Fruit fly (Drosophila melanogaster) whole organism, embryonic: ENCODE data around the gene Slip1.

Experiments used
- CG13424 ChIP-seq: fragments of 200-800 bp; sonication (Bioruptor generic); optimal IDR thresholded peaks from 2 replicates; lab custom pipeline; 2019; ENCODE audit warnings: missing biosample characterization, mild to moderate bottlenecking, missing genetic modification characterization, moderate library complexity
- CG15011 ChIP-seq: fragments of 200-800 bp; sonication (Bioruptor generic); optimal IDR thresholded peaks from 3 replicates; lab custom pipeline; 2018; ENCODE audit warnings: missing biosample characterization, mild to moderate bottlenecking, missing genetic modification characterization
- CG17802 ChIP-seq: fragments of 200-800 bp; sonication (Bioruptor generic); optimal IDR thresholded peaks from 2 replicates; lab custom pipeline; 2018; ENCODE audit warnings: missing biosample characterization, mild to moderate bottlenecking, missing genetic modification characterization, moderate library complexity
- CG18599 ChIP-seq: fragments of 200-800 bp; sonication (Bioruptor generic); optimal IDR thresholded peaks from 3 replicates; lab custom pipeline; 2017; ENCODE audit warnings: missing biosample characterization, missing genetic modification characterization, mild to moderate bottlenecking, moderate library complexity, missing genetic modification reagents
- CG2120 ChIP-seq: fragments of 200-800 bp; sonication (Bioruptor generic); optimal IDR thresholded peaks from 3 replicates; lab custom pipeline; 2016; ENCODE audit warnings: missing biosample characterization, missing genetic modification characterization
- CG31441 ChIP-seq: fragments of 200-800 bp; sonication (Bioruptor generic); IDR thresholded peaks from 2 replicates; pipeline ENCODE4 v1.3.6; 2022; ENCODE audit warnings: missing biosample characterization, missing genetic modification characterization
- CG3407 ChIP-seq: fragments of 200-800 bp; sonication (Bioruptor generic); optimal IDR thresholded peaks from 2 replicates; lab custom pipeline; 2018; ENCODE audit warnings: missing biosample characterization, mild to moderate bottlenecking, missing genetic modification characterization
- CG6683 ChIP-seq: fragments of 200-800 bp; sonication (Bioruptor generic); optimal IDR thresholded peaks from 2 replicates; lab custom pipeline; 2017; ENCODE audit warnings: missing biosample characterization, mild to moderate bottlenecking, missing genetic modification characterization, missing genetic modification reagents
- CG6854 ChIP-seq: fragments of 200-800 bp; sonication (Bioruptor generic); optimal IDR thresholded peaks from 3 replicates; lab custom pipeline; 2017; ENCODE audit warnings: missing biosample characterization, mild to moderate bottlenecking, missing genetic modification characterization
- CG8089 ChIP-seq: fragments of 200-800 bp; sonication (Bioruptor generic); optimal IDR thresholded peaks from 3 replicates; lab custom pipeline; 2016; ENCODE audit warnings: missing biosample characterization, missing genetic modification characterization
- CG9437 ChIP-seq: fragments of 200-800 bp; sonication (Bioruptor generic); optimal IDR thresholded peaks from 2 replicates; lab custom pipeline; 2018; ENCODE audit warnings: missing biosample characterization, mild to moderate bottlenecking, missing genetic modification characterization
- Dp ChIP-seq: fragments of 200-800 bp; sonication (Bioruptor generic); optimal IDR thresholded peaks from 2 replicates; lab custom pipeline; 2018; ENCODE audit warnings: missing biosample characterization, mild to moderate bottlenecking, missing genetic modification characterization, moderate library complexity
- Eip74EF ChIP-seq, 2 experiments: fragments of 200-800 bp in 1 of 2; fragments of >200 bp in 1 of 2; sonication (Bioruptor generic) in 1 of 2; optimal IDR thresholded peaks; 2 replicates each; lab custom pipeline; 2017 to 2019; ENCODE audit warnings: missing biosample characterization in 2 of 2, missing genetic modification characterization in 2 of 2, mild to moderate bottlenecking in 1 of 2, moderate library complexity in 1 of 2
- Fer1 ChIP-seq: fragments of 200-800 bp; sonication (Bioruptor generic); optimal IDR thresholded peaks from 2 replicates; lab custom pipeline; 2017; ENCODE audit warnings: missing biosample characterization, mild to moderate bottlenecking, missing genetic modification characterization
- Fer3 ChIP-seq: fragments of 200-800 bp; sonication (Bioruptor generic); optimal IDR thresholded peaks from 2 replicates; lab custom pipeline; 2018; ENCODE audit warnings: missing biosample characterization, mild to moderate bottlenecking, missing genetic modification characterization, moderate library complexity
- HLH3B ChIP-seq: fragments of 200-800 bp; sonication (Bioruptor generic); IDR thresholded peaks from 2 replicates; pipeline ENCODE4 v1.3.6; 2022; ENCODE audit warnings: missing biosample characterization, missing genetic modification characterization
- Lhr ChIP-seq: fragments of 200-800 bp; sonication (Bioruptor generic); optimal IDR thresholded peaks from 3 replicates; lab custom pipeline; 2017; ENCODE audit warnings: mild to moderate bottlenecking, missing biosample characterization, missing genetic modification reagents, missing genetic modification characterization
- Lpt ChIP-seq: fragments of >200 bp; optimal IDR thresholded peaks from 2 replicates; lab custom pipeline; 2018; ENCODE audit warnings: missing biosample characterization, missing genetic modification characterization
- Mad ChIP-seq: fragments of 200-800 bp; sonication (Bioruptor generic); optimal IDR thresholded peaks from 2 replicates; lab custom pipeline; 2016; ENCODE audit warnings: missing biosample characterization, missing genetic modification characterization
- Mes4 ChIP-seq: fragments of 200-800 bp; sonication (Bioruptor generic); optimal IDR thresholded peaks from 2 replicates; lab custom pipeline; 2016; ENCODE audit warnings: missing biosample characterization, missing genetic modification characterization
- Mrtf ChIP-seq: fragments of 200-800 bp; sonication (Bioruptor generic); IDR thresholded peaks from 3 replicates; pipeline ENCODE4 v1.3.6; 2022; ENCODE audit warnings: missing biosample characterization, missing genetic modification characterization
- Oli ChIP-seq: fragments of 200-800 bp; sonication (Bioruptor generic); optimal IDR thresholded peaks from 2 replicates; lab custom pipeline; 2018; ENCODE audit warnings: missing biosample characterization, mild to moderate bottlenecking, missing genetic modification characterization, moderate library complexity
- Poxn ChIP-seq: fragments of 200-800 bp; sonication (Bioruptor generic); IDR thresholded peaks from 2 replicates; pipeline ENCODE4 v1.3.6; 2022; ENCODE audit warnings: missing biosample characterization, missing genetic modification characterization
- Ravus ChIP-seq: fragments of 200-800 bp; sonication (Bioruptor generic); IDR thresholded peaks from 2 replicates; pipeline ENCODE4 v1.3.6; 2022; ENCODE audit warnings: missing biosample characterization, missing genetic modification characterization
- Side ChIP-seq: fragments of 200-800 bp; sonication (Bioruptor generic); optimal IDR thresholded peaks from 2 replicates; lab custom pipeline; 2016; ENCODE audit warnings: missing biosample characterization, missing genetic modification characterization
- Sry-β ChIP-seq: fragments of 200-800 bp; sonication (Bioruptor generic); optimal IDR thresholded peaks from 2 replicates; lab custom pipeline; 2018; ENCODE audit warnings: missing biosample characterization, mild to moderate bottlenecking, missing genetic modification characterization, moderate library complexity
- Sry-δ ChIP-seq: fragments of 200-800 bp; sonication (Bioruptor generic); optimal IDR thresholded peaks from 2 replicates; lab custom pipeline; 2016; ENCODE audit warnings: missing biosample characterization, missing genetic modification characterization
- Stat92E ChIP-seq, 3 experiments: fragments of >200 bp in 2 of 3; fragments of 200-800 bp in 1 of 3; sonication (Bioruptor generic) in 1 of 3; optimal IDR thresholded peaks; 2 replicates each; lab custom pipeline; 2017 to 2019; ENCODE audit warnings: missing biosample characterization in 3 of 3, missing genetic modification characterization in 3 of 3, mild to moderate bottlenecking in 1 of 3, moderate library complexity in 1 of 3
- cg ChIP-seq: fragments of 200-800 bp; sonication (Bioruptor generic); optimal IDR thresholded peaks from 3 replicates; lab custom pipeline; 2019; ENCODE audit warnings: missing biosample characterization, mild to moderate bottlenecking, missing genetic modification characterization, moderate library complexity
- chm ChIP-seq: fragments of 200-800 bp; sonication (Bioruptor generic); IDR thresholded peaks from 2 replicates; pipeline ENCODE4 v1.3.6; 2022; ENCODE audit warnings: missing biosample characterization, missing genetic modification characterization
- corto ChIP-seq: fragments of 200-800 bp; sonication (Bioruptor generic); optimal IDR thresholded peaks from 2 replicates; lab custom pipeline; 2016; ENCODE audit warnings: missing biosample characterization, mild to moderate bottlenecking, missing genetic modification characterization, moderate library complexity
- cwo ChIP-seq: fragments of 200-800 bp; sonication (Bioruptor generic); optimal IDR thresholded peaks from 3 replicates; lab custom pipeline; 2017; ENCODE audit warnings: missing biosample characterization, missing genetic modification characterization, mild to moderate bottlenecking, moderate library complexity, missing genetic modification reagents
- dimm ChIP-seq: fragments of 200-800 bp; sonication (Bioruptor generic); IDR thresholded peaks from 2 replicates; pipeline ENCODE4 v1.3.6; 2022; ENCODE audit warnings: missing biosample characterization, missing genetic modification characterization
- ems ChIP-seq: fragments of 200-800 bp; sonication (Bioruptor generic); optimal IDR thresholded peaks from 3 replicates; lab custom pipeline; 2016; ENCODE audit warnings: missing biosample characterization, missing genetic modification characterization
- ewg ChIP-seq: fragments of 200-800 bp; sonication (Bioruptor generic); optimal IDR thresholded peaks from 3 replicates; lab custom pipeline; 2017; ENCODE audit warnings: mild to moderate bottlenecking, missing biosample characterization, missing genetic modification reagents, missing genetic modification characterization
- eyg ChIP-seq: fragments of 200-800 bp; sonication (Bioruptor generic); optimal IDR thresholded peaks from 3 replicates; lab custom pipeline; 2016; ENCODE audit warnings: missing biosample characterization, missing genetic modification characterization
- fd3F ChIP-seq: fragments of 200-800 bp; sonication (Bioruptor generic); optimal IDR thresholded peaks from 2 replicates; lab custom pipeline; 2018; ENCODE audit warnings: missing biosample characterization, mild to moderate bottlenecking, missing genetic modification characterization, moderate library complexity
- gfzf ChIP-seq: fragments of 200-800 bp; sonication (Bioruptor generic); optimal IDR thresholded peaks from 2 replicates; lab custom pipeline; 2016; ENCODE audit warnings: missing biosample characterization, mild to moderate bottlenecking, missing genetic modification characterization, moderate library complexity
- inv ChIP-seq: fragments of 200-800 bp; sonication (Bioruptor generic); IDR thresholded peaks from 2 replicates; pipeline ENCODE4 v1.3.6; 2022; ENCODE audit warnings: missing biosample characterization, missing genetic modification characterization; ENCODE audit not compliant: partially characterized antibody
- jigr1 ChIP-seq: fragments of 200-800 bp; sonication (Bioruptor generic); IDR thresholded peaks from 3 replicates; pipeline ENCODE4 v1.3.6; 2022; ENCODE audit warnings: missing biosample characterization, missing genetic modification characterization
- lov ChIP-seq, 2 experiments: fragments of 200-800 bp in 1 of 2; fragments of >200 bp in 1 of 2; sonication (Bioruptor generic) in 1 of 2; IDR thresholded peaks in 1 of 2; optimal IDR thresholded peaks in 1 of 2; 2 replicates in 1 of 2; 3 replicates in 1 of 2; pipeline versions ENCODE4 v1.3.6 to Lab custom; 2017 to 2022; ENCODE audit warnings: missing biosample characterization in 1 of 2, missing genetic modification characterization in 1 of 2
- pan ChIP-seq, 4 experiments: fragments of >200 bp in 3 of 4; fragments of 200-800 bp in 1 of 4; sonication (Bioruptor generic) in 1 of 4; optimal IDR thresholded peaks in 3 of 4; IDR thresholded peaks in 1 of 4; 2 replicates each; pipeline versions ENCODE4 v1.3.6 to Lab custom; 2017 to 2022; ENCODE audit warnings: missing biosample characterization in 2 of 4, missing genetic modification characterization in 2 of 4, mixed read lengths in 1 of 4
- row ChIP-seq: fragments of 200-800 bp; sonication (Bioruptor generic); IDR thresholded peaks from 3 replicates; pipeline ENCODE4 v1.3.6; 2022; ENCODE audit warnings: missing biosample characterization, missing genetic modification characterization
- sc ChIP-seq, 3 experiments: fragments of >200 bp in 2 of 3; fragments of 200-800 bp in 1 of 3; sonication (Bioruptor generic) in 1 of 3; optimal IDR thresholded peaks; 2 replicates in 2 of 3; 3 replicates in 1 of 3; lab custom pipeline; 2017; ENCODE audit warnings: mild to moderate bottlenecking in 1 of 3, missing biosample characterization in 1 of 3, missing genetic modification characterization in 1 of 3, missing genetic modification reagents in 1 of 3
- seq ChIP-seq: fragments of 200-800 bp; sonication (Bioruptor generic); IDR thresholded peaks from 2 replicates; pipeline ENCODE4 v1.3.6; 2022; ENCODE audit warnings: missing biosample characterization, missing genetic modification characterization
- shn ChIP-seq: fragments of 200-800 bp; sonication (Bioruptor generic); optimal IDR thresholded peaks from 3 replicates; lab custom pipeline; 2016; ENCODE audit warnings: missing biosample characterization, missing genetic modification characterization
- slp2 ChIP-seq: fragments of 200-800 bp; sonication (Bioruptor generic); optimal IDR thresholded peaks from 2 replicates; lab custom pipeline; 2016; ENCODE audit warnings: missing biosample characterization, missing genetic modification characterization
- sr ChIP-seq: fragments of 200-800 bp; sonication (Bioruptor generic); IDR thresholded peaks from 3 replicates; pipeline ENCODE4 v1.3.6; 2022; ENCODE audit warnings: missing biosample characterization, missing genetic modification characterization
- wek ChIP-seq: fragments of 200-800 bp; sonication (Bioruptor generic); optimal IDR thresholded peaks from 3 replicates; lab custom pipeline; 2018; ENCODE audit warnings: missing biosample characterization, mild to moderate bottlenecking, missing genetic modification characterization, moderate library complexity

The Slip1 gene

DNA sequence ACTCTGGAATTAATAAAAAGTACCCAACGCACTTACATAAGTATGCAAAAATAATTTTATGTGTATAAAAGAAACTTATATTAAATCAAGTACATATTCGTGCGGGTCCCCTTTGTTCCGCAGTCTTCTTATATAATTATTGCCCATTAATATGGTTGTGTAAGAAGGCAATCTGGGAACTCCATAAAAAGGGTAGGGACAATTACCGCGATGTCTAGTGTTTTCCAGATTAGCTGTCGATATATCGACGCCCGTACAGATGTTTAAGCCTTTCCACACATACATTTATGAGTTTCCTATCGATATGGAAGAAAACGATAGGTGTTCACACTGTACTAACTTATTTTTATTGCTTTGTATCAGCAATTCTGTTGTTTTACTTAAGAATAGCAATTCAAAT, 33.2 kb downstream of the Slip1 start (continued):
- TF ChIP-seq Mad, result peak; percentile 2
- TF ChIP-seq dimm (GFP tag; lab: Robert Waterston, UW), result no peak
- TF ChIP-seq Fer1 (GFP tag; lab: Kevin White, UChicago), result no peak
- TF ChIP-seq CG18599 (GFP tag; lab: Kevin White, UChicago), result no peak
- TF ChIP-seq gfzf, result peak; percentile 24
- TF ChIP-seq CG8089 (GFP tag; lab: Kevin White, UChicago), result peak; percentile 33
- peak; percentile 22 for TF ChIP-seq ems (GFP tag; lab: Kevin White, UChicago)
- TF ChIP-seq eyg (GFP tag; lab: Kevin White, UChicago), result peak; percentile 7
- TF ChIP-seq Eip74EF (GFP tag; optimal IDR thresholded peaks at IDR 0.05; lab: Kevin White, UChicago), result no peak
- no peak for TF ChIP-seq chm (GFP tag; lab: Robert Waterston, UW)
- TF ChIP-seq Lpt, result no peak
- no peak for TF ChIP-seq Sry-β
- no peak for TF ChIP-seq CG3407 (GFP tag; lab: Kevin White, UChicago)
- TF ChIP-seq Ravus (GFP tag; lab: Robert Waterston, UW), result no peak
- peak; percentile 4 for TF ChIP-seq slp2 (GFP tag; lab: Kevin White, UChicago)
- TF ChIP-seq CG13424 (tag; lab: Kevin White, UChicago), result peak; percentile 35
- TF ChIP-seq wek (GFP tag; lab: Kevin White, UChicago), result no peak
- no peak for TF ChIP-seq jigr1 (GFP tag; lab: Robert Waterston, UW)
- TF ChIP-seq Mes4 (GFP tag; lab: Kevin White, UChicago), result no peak
- no peak for TF ChIP-seq shn (GFP tag; lab: Kevin White, UChicago)
- TF ChIP-seq Sry-δ (GFP tag; lab: Kevin White, UChicago), result peak; percentile 87
- no peak for TF ChIP-seq sc (optimal IDR thresholded peaks at IDR 0.05; lab: Kevin White, UChicago)
- TF ChIP-seq sc (GFP tag; optimal IDR thresholded peaks at IDR 0.05; lab: Kevin White, UChicago), result peak; percentile 0
- TF ChIP-seq CG31441, result 0 out of 2 replicates have a peak, but pooled peaks have one; percentile 25
- no peak for TF ChIP-seq lov (optimal IDR thresholded peaks at IDR 0.05; lab: Kevin White, UChicago)
- no peak for TF ChIP-seq lov (GFP tag; IDR thresholded peaks at IDR 0.05; lab: Robert Waterston, UW)
- no peak for TF ChIP-seq ewg (GFP tag; lab: Kevin White, UChicago)
- peak; percentile 78 for TF ChIP-seq Lhr (GFP tag; lab: Kevin White, UChicago)
- no peak for TF ChIP-seq sr (GFP tag; lab: Robert Waterston, UW)
- no peak for TF ChIP-seq Oli
- TF ChIP-seq CG15011 (GFP tag; lab: Kevin White, UChicago), result no peak
- no peak for TF ChIP-seq Mrtf (GFP tag; lab: Robert Waterston, UW)
- no peak for TF ChIP-seq Side (GFP tag; lab: Kevin White, UChicago)
- TF ChIP-seq cwo, result no peak
- TF ChIP-seq row, result peak; percentile 96
- TF ChIP-seq Poxn, result no peak
- TF ChIP-seq pan (optimal IDR thresholded peaks at IDR 0.05; lab: Kevin White, UChicago), result no peak
- TF ChIP-seq pan (GFP tag; optimal IDR thresholded peaks at IDR 0.05 in 1 of 2, IDR thresholded peaks at IDR 0.05 in 1 of 2), result no peak
- peak; percentile 29 for TF ChIP-seq Fer3 (tag; lab: Kevin White, UChicago)
- TF ChIP-seq cg (GFP tag; lab: Kevin White, UChicago), result no peak
- TF ChIP-seq CG17802 (tag; lab: Kevin White, UChicago), result peak; percentile 100
- no peak for TF ChIP-seq fd3F
- TF ChIP-seq corto, result no peak
- no peak for TF ChIP-seq seq (GFP tag; lab: Robert Waterston, UW)
- TF ChIP-seq CG6683 (GFP tag; lab: Kevin White, UChicago), result no peak
- TF ChIP-seq CG6854, result no peak
- peak; percentile 95 for TF ChIP-seq inv
- TF ChIP-seq CG9437 (GFP tag; lab: Kevin White, UChicago), result peak; percentile 30
- no peak for TF ChIP-seq HLH3B (GFP tag; lab: Robert Waterston, UW)
- TF ChIP-seq Stat92E (GFP tag; optimal IDR thresholded peaks at IDR 0.05; lab: Kevin White, UChicago), result no peak
- peak; percentile 27 for TF ChIP-seq Dp (GFP tag; lab: Kevin White, UChicago)
- peak; percentile 64 for TF ChIP-seq CG2120 (GFP tag; lab: Kevin White, UChicago)
